Fruit fly (Drosophila melanogaster): ENCODE data around the gene Spt7.

DNA sequence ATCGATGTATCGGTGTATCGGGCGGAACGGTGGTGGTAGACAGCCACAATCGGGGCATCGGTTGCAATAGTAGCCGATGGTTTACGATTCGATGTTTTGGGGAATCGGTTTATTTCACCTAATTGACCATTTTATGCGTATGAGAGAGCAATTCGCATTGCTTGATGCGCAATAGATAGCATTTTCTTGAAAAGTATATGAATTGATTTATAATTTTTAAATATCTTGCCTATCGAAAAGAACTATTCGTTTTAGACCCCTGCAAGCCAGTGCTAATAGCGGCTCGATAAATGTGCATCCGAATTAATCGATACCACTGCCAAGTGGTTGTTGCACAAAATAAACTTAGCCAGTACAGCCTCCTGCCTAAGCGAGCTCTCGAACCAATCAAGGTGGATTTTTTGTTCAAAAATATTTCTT lies 37.0 kb downstream of the Spt7 start, which contains the start of gene mnb:
- TF ChIP-seq CG15710 (tag; optimal IDR thresholded peaks at IDR 0.05) = no peak
- TF ChIP-seq CG10348 (GFP tag; IDR thresholded peaks at IDR 0.05) = no peak
- no peak for TF ChIP-seq fd96Ca (GFP tag; IDR thresholded peaks at IDR 0.05)
- TF ChIP-seq EcR (GFP tag; optimal IDR thresholded peaks at IDR 0.05) = no peak
- no peak for TF ChIP-seq CG12605 (GFP tag; IDR thresholded peaks at IDR 0.05)
- no peak for TF ChIP-seq Pif1A (GFP tag; optimal IDR thresholded peaks at IDR 0.05)
- TF ChIP-seq CG9948 (tag; optimal IDR thresholded peaks at IDR 0.05) = no peak
- no peak for TF ChIP-seq CG32121 (GFP tag; IDR thresholded peaks at IDR 0.05)
- TF ChIP-seq Ets98B (GFP tag; IDR thresholded peaks at IDR 0.05) = no peak
- TF ChIP-seq CG4496 (GFP tag; IDR thresholded peaks at IDR 0.05) = no peak
- no peak for TF ChIP-seq CG34367 (tag; optimal IDR thresholded peaks at IDR 0.05)
- TF ChIP-seq CG14655 (GFP tag; optimal IDR thresholded peaks at IDR 0.05) = no peak
